Worm (Caenorhabditis elegans) whole organism, young adult: ENCODE measurements around the gene ugt-65.

Source experiments
- B0019.2 ChIP-seq: fragments of 200-800 bp; sonication (Bioruptor generic); conservative IDR thresholded peaks from 2 replicates; pipeline ENCODE4 v1.3.6; 2022; ENCODE audit warnings: missing genetic modification reagents, missing genetic modification characterization, missing compliant biosample characterization
- F39B2.1 ChIP-seq: fragments of 200-800 bp; sonication (Bioruptor generic); IDR thresholded peaks from 2 replicates; pipeline ENCODE4 v1.3.6; 2022; ENCODE audit warnings: missing genetic modification reagents, missing genetic modification characterization, missing compliant biosample characterization
- ceh-91 ChIP-seq: fragments of 200-800 bp; sonication (Bioruptor generic); IDR thresholded peaks from 2 replicates; pipeline ENCODE4 v1.3.6; 2022; ENCODE audit warnings: missing genetic modification reagents, missing genetic modification characterization, missing compliant biosample characterization
- nfya-1 ChIP-seq: sonication (generic microtip); optimal IDR thresholded peaks from 2 replicates; lab custom pipeline; 2017; ENCODE audit warnings: antibody characterized with exemption, missing compliant biosample characterization, missing genetic modification characterization, borderline replicate concordance; ENCODE audit not compliant: insufficient read depth

- no peak for TF ChIP-seq F39B2.1 (GFP tag; lab: Robert Waterston, UW)
- TF ChIP-seq ceh-91 (GFP tag; lab: Robert Waterston, UW) = no peak
- TF ChIP-seq nfya-1 (tag; lab: Kevin White, UChicago) = no peak
- no peak for TF ChIP-seq B0019.2 (GFP tag; lab: Robert Waterston, UW)
Measured at ce11 chrIV:12432340-12432739, 11.9 kb downstream of the ugt-65 start, which contains the start of gene clec-184.
